Fruit fly (Drosophila melanogaster) whole organism, wandering third instar larva: ENCODE data around the gene RpS17.

Source experiments
- Abd-B ChIP-seq: fragments of >200 bp; optimal IDR thresholded peaks from 2 replicates; lab custom pipeline; 2017; ENCODE audit warnings: missing biosample characterization, missing genetic modification characterization
- CG32264 ChIP-seq: fragments of 200-800 bp; sonication (Bioruptor generic); optimal IDR thresholded peaks from 2 replicates; lab custom pipeline; 2016; ENCODE audit warnings: missing biosample characterization, missing genetic modification characterization
- CG9705 ChIP-seq: fragments of 200-800 bp; sonication (Bioruptor generic); optimal IDR thresholded peaks from 2 replicates; lab custom pipeline; 2018; ENCODE audit warnings: missing biosample characterization, mild to moderate bottlenecking, missing genetic modification characterization
- CrebA ChIP-seq: fragments of 200-800 bp; sonication (Bioruptor generic); optimal IDR thresholded peaks from 2 replicates; lab custom pipeline; 2016; ENCODE audit warnings: missing biosample characterization, mild to moderate bottlenecking, missing genetic modification characterization, borderline replicate concordance
- Dfd ChIP-seq: fragments of >200 bp; optimal IDR thresholded peaks from 2 replicates; lab custom pipeline; 2017; ENCODE audit warnings: missing biosample characterization, missing genetic modification characterization
- Dif ChIP-seq: fragments of 200-275, 200-300 bp; sonication (Bioruptor generic); optimal IDR thresholded peaks from 2 replicates; lab custom pipeline; 2018; ENCODE audit warnings: missing biosample characterization, missing genetic modification characterization; ENCODE audit not compliant: partially characterized antibody
- GATAd ChIP-seq: sonication (Bioruptor generic); optimal IDR thresholded peaks from 2 replicates; lab custom pipeline; 2016; ENCODE audit warnings: missing biosample characterization, missing genetic modification characterization
- HLH106 ChIP-seq: fragments of 200-800 bp; optimal IDR thresholded peaks from 3 replicates; lab custom pipeline; 2019; ENCODE audit warnings: missing biosample characterization, mild to moderate bottlenecking, missing genetic modification characterization, moderate library complexity
- Hnf4 ChIP-seq: fragments of 200-800 bp; sonication (Bioruptor generic); optimal IDR thresholded peaks from 2 replicates; lab custom pipeline; 2016; ENCODE audit warnings: missing biosample characterization, mild to moderate bottlenecking, missing genetic modification characterization
- Hr78 ChIP-seq: fragments of >200 bp; optimal IDR thresholded peaks from 2 replicates; lab custom pipeline; 2017; ENCODE audit warnings: missing biosample characterization, missing genetic modification characterization
- Hr83 ChIP-seq: fragments of 200-300 bp; sonication (Bioruptor generic); optimal IDR thresholded peaks from 2 replicates; lab custom pipeline; 2016; ENCODE audit warnings: missing biosample characterization, mild to moderate bottlenecking, missing genetic modification characterization, moderate library complexity; ENCODE audit not compliant: poor library complexity, severe bottlenecking
- Jra ChIP-seq: sonication (Bioruptor generic); optimal IDR thresholded peaks from 2 replicates; lab custom pipeline; 2016; ENCODE audit warnings: missing biosample characterization, missing genetic modification characterization
- Mio ChIP-seq: sonication (Bioruptor generic); optimal IDR thresholded peaks from 2 replicates; lab custom pipeline; 2016; ENCODE audit warnings: missing biosample characterization, missing genetic modification characterization
- Myc ChIP-seq: fragments of >200 bp; optimal IDR thresholded peaks from 2 replicates; lab custom pipeline; 2017
- N ChIP-seq: fragments of >200 bp; optimal IDR thresholded peaks from 2 replicates; lab custom pipeline; 2018; ENCODE audit warnings: missing biosample characterization, missing external identifiers, missing genetic modification characterization
- OdsH ChIP-seq: fragments of 200-800 bp; sonication (Bioruptor generic); optimal IDR thresholded peaks from 2 replicates; lab custom pipeline; 2016; ENCODE audit warnings: missing biosample characterization, mild to moderate bottlenecking, missing genetic modification characterization
- Rel ChIP-seq, 2 experiments: fragments of 200-800 bp; sonication (Bioruptor generic) in 1 of 2; optimal IDR thresholded peaks; 2 replicates in 1 of 2; 3 replicates in 1 of 2; lab custom pipeline; 2016 to 2019; ENCODE audit warnings: mild to moderate bottlenecking in 2 of 2, missing biosample characterization in 2 of 2, missing genetic modification characterization in 2 of 2, moderate library complexity in 1 of 2
- Sp1 ChIP-seq: fragments of 200-800 bp; sonication (Bioruptor generic); optimal IDR thresholded peaks from 3 replicates; lab custom pipeline; 2019; ENCODE audit warnings: missing biosample characterization, mild to moderate bottlenecking, missing genetic modification characterization, moderate library complexity
- Vsx2 ChIP-seq: fragments of 200-300, 225-300 bp; sonication (Bioruptor generic); optimal IDR thresholded peaks from 2 replicates; lab custom pipeline; 2018; ENCODE audit warnings: missing biosample characterization, missing genetic modification characterization; ENCODE audit not compliant: partially characterized antibody
- br ChIP-seq: fragments of 200-800 bp; sonication (Bioruptor generic); optimal IDR thresholded peaks from 2 replicates; lab custom pipeline; 2016; ENCODE audit warnings: missing biosample characterization, missing genetic modification characterization
- brk ChIP-seq: fragments of 200-800 bp; sonication (Bioruptor generic); optimal IDR thresholded peaks from 2 replicates; lab custom pipeline; 2016; ENCODE audit warnings: missing biosample characterization, mild to moderate bottlenecking, missing genetic modification characterization
- dl ChIP-seq, 2 experiments: fragments of 175-275, 200-275 bp in 1 of 2; fragments of 200-275 bp in 1 of 2; sonication (Bioruptor generic); optimal IDR thresholded peaks; lab custom pipeline; 2018; ENCODE audit warnings: mild to moderate bottlenecking in 2 of 2, missing biosample characterization in 2 of 2, missing genetic modification characterization in 2 of 2, moderate library complexity in 2 of 2; ENCODE audit not compliant: partially characterized antibody in 2 of 2, insufficient read depth in 1 of 2
- dmrt93B ChIP-seq: fragments of 200-800 bp; sonication (Bioruptor generic); optimal IDR thresholded peaks from 2 replicates; lab custom pipeline; 2018; ENCODE audit warnings: missing biosample characterization, mild to moderate bottlenecking, missing genetic modification characterization
- dsf ChIP-seq: sonication (Bioruptor generic); optimal IDR thresholded peaks from 2 replicates; lab custom pipeline; 2016; ENCODE audit warnings: missing biosample characterization, missing genetic modification characterization, borderline replicate concordance
- ey ChIP-seq: fragments of 200-800 bp; sonication (Bioruptor generic); optimal IDR thresholded peaks from 2 replicates; lab custom pipeline; 2016; ENCODE audit warnings: missing biosample characterization, missing genetic modification characterization
- foxo ChIP-seq, 2 experiments: fragments of 200-800 bp; sonication (Bioruptor generic); optimal IDR thresholded peaks; 2 replicates in 1 of 2; 3 replicates in 1 of 2; lab custom pipeline; 2016 to 2017; ENCODE audit warnings: missing biosample characterization in 2 of 2, missing genetic modification characterization in 2 of 2
- fru ChIP-seq: fragments of 200-800 bp; sonication (Bioruptor generic); optimal IDR thresholded peaks from 3 replicates; lab custom pipeline; 2016; ENCODE audit warnings: missing biosample characterization, mild to moderate bottlenecking, missing genetic modification characterization
- h ChIP-seq: fragments of 200-800 bp; sonication (Bioruptor generic); optimal IDR thresholded peaks from 3 replicates; lab custom pipeline; 2016; ENCODE audit warnings: missing biosample characterization, mild to moderate bottlenecking, missing genetic modification characterization
- jim ChIP-seq: fragments of 175-275, 200-325 bp; sonication (Bioruptor generic); optimal IDR thresholded peaks from 2 replicates; lab custom pipeline; 2016; ENCODE audit warnings: missing biosample characterization, mild to moderate bottlenecking, missing genetic modification characterization
- lola ChIP-seq: fragments of >200 bp; optimal IDR thresholded peaks from 2 replicates; lab custom pipeline; 2017; ENCODE audit warnings: missing biosample characterization, missing genetic modification characterization
- pan ChIP-seq: fragments of >200 bp; optimal IDR thresholded peaks from 2 replicates; lab custom pipeline; 2017
- psq ChIP-seq: fragments of 200-800 bp; sonication (Bioruptor generic); optimal IDR thresholded peaks from 3 replicates; lab custom pipeline; 2017; ENCODE audit warnings: missing biosample characterization, mild to moderate bottlenecking, missing genetic modification characterization, moderate library complexity
- rgr ChIP-seq: fragments of 200-800 bp; sonication (Bioruptor generic); optimal IDR thresholded peaks from 3 replicates; lab custom pipeline; 2016; ENCODE audit warnings: missing biosample characterization, mild to moderate bottlenecking, missing genetic modification characterization
- sage ChIP-seq: fragments of 200-800 bp; sonication (Bioruptor generic); optimal IDR thresholded peaks from 2 replicates; lab custom pipeline; 2016; ENCODE audit warnings: missing biosample characterization, mild to moderate bottlenecking, missing genetic modification characterization
- sv ChIP-seq: fragments of 200-800 bp; sonication (Bioruptor generic); optimal IDR thresholded peaks from 3 replicates; lab custom pipeline; 2016; ENCODE audit warnings: missing biosample characterization, missing genetic modification characterization
- tai ChIP-seq: sonication (Bioruptor generic); optimal IDR thresholded peaks from 2 replicates; lab custom pipeline; 2016; ENCODE audit warnings: missing biosample characterization, missing genetic modification characterization
- usp ChIP-seq: fragments of >200 bp; optimal IDR thresholded peaks from 2 replicates; lab custom pipeline; 2017; ENCODE audit warnings: missing biosample characterization, missing genetic modification characterization
- woc ChIP-seq: sonication (Bioruptor generic); optimal IDR thresholded peaks from 2 replicates; lab custom pipeline; 2016; ENCODE audit warnings: missing biosample characterization, mild to moderate bottlenecking, missing genetic modification characterization

The RpS17 gene

DNA sequence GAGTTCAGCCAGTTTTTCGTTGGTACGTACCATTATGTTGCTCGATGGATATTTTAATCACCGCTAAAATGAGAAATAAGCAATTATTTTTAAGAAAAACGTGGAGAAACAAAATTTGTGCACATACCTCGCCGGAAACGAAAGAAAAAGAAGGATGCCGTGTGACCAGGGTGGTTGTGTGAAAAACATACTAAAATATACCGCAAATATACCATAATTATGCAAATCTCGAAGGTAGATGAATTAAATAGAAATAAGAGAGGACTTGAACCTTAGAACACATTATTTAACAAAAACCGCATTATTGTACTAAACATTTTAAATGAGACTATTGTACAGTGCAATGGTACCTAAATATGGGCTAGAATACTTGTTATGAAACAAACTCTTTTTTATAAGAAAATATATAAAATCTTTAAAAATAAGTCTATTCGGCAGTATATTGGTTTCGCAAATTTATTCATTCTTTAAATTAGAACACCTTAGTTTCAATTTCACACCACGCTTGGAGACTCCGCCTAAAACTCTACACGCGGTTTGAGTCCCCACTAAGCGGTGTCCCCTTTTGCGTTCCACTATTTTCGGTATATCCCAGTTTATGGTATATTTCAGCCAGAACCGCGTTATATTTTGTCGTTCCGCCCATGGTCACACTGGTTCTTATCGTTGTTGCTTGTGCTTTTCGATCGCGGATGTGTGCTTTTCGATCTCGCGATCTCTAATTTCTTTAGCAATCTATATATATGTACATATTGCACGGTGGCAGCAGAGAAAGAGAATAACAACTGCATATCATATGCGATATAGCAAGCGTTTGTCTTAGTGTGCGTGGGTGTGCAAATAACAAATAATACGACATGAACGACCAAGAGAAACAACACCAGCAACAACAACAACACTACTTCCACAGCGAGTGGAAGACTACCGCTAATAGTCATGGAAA is at the start of gene RpS17, which contains the start of gene MTF-1:
TSS of gene RpS17 (minus strand) at position 157 of the 943 bp plus-strand sequence.
TSS of gene MTF-1 (plus strand) at position 648 of the 943 bp plus-strand sequence.
- TF ChIP-seq CG9705 (GFP tag; lab: Kevin White, UChicago) (peak; percentile 27), tai (GFP tag; lab: Kevin White, UChicago) (no peak), jim (GFP tag; lab: Kevin White, UChicago) (no peak), HLH106 (tag; lab: Kevin White, UChicago) (peak; percentile 44), psq (GFP tag; lab: Kevin White, UChicago) (peak; percentile 9), dl (GFP tag; optimal IDR thresholded peaks at IDR 0.05; lab: Kevin White, UChicago; ENCODE audit: insufficient read depth in 1 of 2, partially characterized antibody in 2 of 2) (no peak), Mio (GFP tag; lab: Kevin White, UChicago) (peak; percentile 21), dsf (GFP tag; lab: Kevin White, UChicago) (peak; percentile 9), rgr (GFP tag; lab: Kevin White, UChicago) (peak; percentile 76), fru (GFP tag; lab: Kevin White, UChicago) (peak; percentile 22), woc (GFP tag; lab: Kevin White, UChicago) (no peak), Hr83 (GFP tag; lab: Kevin White, UChicago) (peak; percentile 82), OdsH (peak; percentile 30), br (GFP tag; lab: Kevin White, UChicago) (no peak), lola (GFP tag; lab: Kevin White, UChicago) (no peak), GATAd (GFP tag; lab: Kevin White, UChicago) (peak; percentile 44), sage (peak; percentile 20), ey (GFP tag; lab: Kevin White, UChicago) (no peak), sv (GFP tag; lab: Kevin White, UChicago) (peak; percentile 44), Sp1 (GFP tag; lab: Kevin White, UChicago) (peak; percentile 76), Hr78 (GFP tag; lab: Kevin White, UChicago) (no peak), Dfd (GFP tag; lab: Kevin White, UChicago) (no peak), Abd-B (GFP tag; lab: Kevin White, UChicago) (no peak), Vsx2 (GFP tag; lab: Kevin White, UChicago) (no peak), CG32264 (GFP tag; lab: Kevin White, UChicago) (no peak), Rel (GFP tag; optimal IDR thresholded peaks at IDR 0.05; lab: Kevin White, UChicago) (no peak), Rel (tag; optimal IDR thresholded peaks at IDR 0.05; lab: Kevin White, UChicago) (peak; percentile 86), brk (peak; percentile 36), Hnf4 (GFP tag; lab: Kevin White, UChicago) (peak; percentile 38), Dif (GFP tag; lab: Kevin White, UChicago) (no peak), Jra (GFP tag; lab: Kevin White, UChicago) (no peak), CrebA (GFP tag; lab: Kevin White, UChicago) (no peak), Myc (peak; percentile 93), dmrt93B (GFP tag; lab: Kevin White, UChicago) (peak; percentile 28), foxo (GFP tag; optimal IDR thresholded peaks at IDR 0.05; lab: Kevin White, UChicago) (peak in 1 of 2 experiments; percentile 41), usp (no peak), h (peak; percentile 31), pan (lab: Kevin White, UChicago) (no peak), N (GFP tag; lab: Kevin White, UChicago) (no peak)

DNA sequence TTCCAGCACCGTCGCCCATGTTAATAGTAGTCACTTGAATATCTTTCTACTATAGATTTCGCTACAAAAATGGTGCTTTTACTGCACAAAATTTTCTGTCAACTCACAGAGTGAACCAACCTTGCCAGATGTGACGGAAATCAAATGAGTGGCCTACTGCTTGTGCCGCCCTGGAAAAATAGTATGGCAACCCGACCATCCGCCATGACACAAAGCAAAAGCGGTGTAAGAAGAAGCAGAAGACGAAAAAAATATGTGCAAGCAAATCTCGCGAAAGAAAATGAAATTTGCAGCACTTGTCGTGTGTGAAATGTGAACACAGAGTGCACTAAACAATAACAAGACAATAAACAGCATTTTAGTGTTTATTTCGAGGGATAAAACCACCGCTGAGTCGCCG is 47.2 kb upstream of the RpS17 start, which contains the start of the genes Uch-L5 and Jarid2:
TSS of gene Uch-L5 (minus strand) at position 137 of the 400 bp plus-strand sequence.
TSS of gene Jarid2 (plus strand) at position 210 of the 400 bp plus-strand sequence.
- TF ChIP-seq Hr78 (GFP tag; lab: Kevin White, UChicago) (no peak), psq (GFP tag; lab: Kevin White, UChicago) (peak; percentile 70), brk (no peak), rgr (GFP tag; lab: Kevin White, UChicago) (peak; percentile 68), Hr83 (GFP tag; lab: Kevin White, UChicago) (peak; percentile 83), h (peak; percentile 66), jim (GFP tag; lab: Kevin White, UChicago) (no peak), Hnf4 (GFP tag; lab: Kevin White, UChicago) (no peak), usp (no peak), Sp1 (GFP tag; lab: Kevin White, UChicago) (peak; percentile 55), woc (GFP tag; lab: Kevin White, UChicago) (no peak), foxo (GFP tag; optimal IDR thresholded peaks at IDR 0.05; lab: Kevin White, UChicago) (peak in 1 of 2 experiments; percentile 78), sage (no peak), br (GFP tag; lab: Kevin White, UChicago) (no peak), CrebA (GFP tag; lab: Kevin White, UChicago) (no peak), OdsH (peak; percentile 35), lola (GFP tag; lab: Kevin White, UChicago) (no peak), Dfd (GFP tag; lab: Kevin White, UChicago) (no peak), fru (GFP tag; lab: Kevin White, UChicago) (peak; percentile 49), Dif (GFP tag; lab: Kevin White, UChicago) (no peak), sv (GFP tag; lab: Kevin White, UChicago) (no peak), CG9705 (GFP tag; lab: Kevin White, UChicago) (peak; percentile 37), dl (GFP tag; optimal IDR thresholded peaks at IDR 0.05; lab: Kevin White, UChicago; ENCODE audit: insufficient read depth in 1 of 2, partially characterized antibody in 2 of 2) (no peak), HLH106 (tag; lab: Kevin White, UChicago) (peak; percentile 48), Myc (no peak), dmrt93B (GFP tag; lab: Kevin White, UChicago) (no peak), pan (lab: Kevin White, UChicago) (no peak), ey (GFP tag; lab: Kevin White, UChicago) (peak; percentile 47), Mio (GFP tag; lab: Kevin White, UChicago) (no peak), Rel (GFP tag; optimal IDR thresholded peaks at IDR 0.05; lab: Kevin White, UChicago) (no peak), Rel (tag; optimal IDR thresholded peaks at IDR 0.05; lab: Kevin White, UChicago) (peak; percentile 51), dsf (GFP tag; lab: Kevin White, UChicago) (no peak)
